Fruit fly (Drosophila melanogaster): ENCODE data around the gene Cad86C.
A peak's percentile ranks its signal among the peaks of the same experiment; 100 is the strongest.

Cad86C gene

DNA sequence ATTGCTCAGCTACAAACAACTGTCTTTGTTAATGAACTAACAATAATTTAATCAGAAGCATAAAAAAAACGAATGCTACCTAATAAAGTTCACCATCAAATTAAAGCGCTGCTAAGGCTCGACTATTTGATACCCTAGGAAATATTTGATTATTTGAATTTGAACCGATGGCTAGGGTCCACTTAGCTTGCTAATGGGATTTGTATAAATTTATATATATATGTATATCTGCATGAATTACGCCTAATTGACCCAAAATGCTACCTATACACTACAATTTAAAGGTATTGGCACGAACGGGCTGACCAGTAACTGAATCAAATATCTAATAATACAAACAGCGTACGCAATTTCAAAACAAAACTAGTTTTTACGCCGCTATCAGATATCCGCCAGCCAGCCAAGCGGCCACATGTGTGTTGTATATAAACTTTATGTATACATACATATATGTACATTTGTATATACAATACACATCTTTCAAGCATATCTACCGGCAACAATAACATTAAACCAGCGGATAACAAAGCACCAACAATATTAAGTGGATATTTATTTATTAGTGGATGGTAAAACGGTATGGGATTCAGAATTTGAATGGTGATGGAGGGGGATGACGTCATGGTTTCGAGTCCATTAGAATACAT lies 57.3 kb downstream of the Cad86C start:
- TF ChIP-seq pan (optimal IDR thresholded peaks at IDR 0.05) (no peak), usp (GFP tag; optimal IDR thresholded peaks at IDR 0.05) (no peak), psq (optimal IDR thresholded peaks at IDR 0.05) (no peak), EcR (GFP tag; optimal IDR thresholded peaks at IDR 0.05) (no peak), Dll (optimal IDR thresholded peaks at IDR 0.05) (no peak), CG8478 (optimal IDR thresholded peaks at IDR 0.05) (no peak)

DNA sequence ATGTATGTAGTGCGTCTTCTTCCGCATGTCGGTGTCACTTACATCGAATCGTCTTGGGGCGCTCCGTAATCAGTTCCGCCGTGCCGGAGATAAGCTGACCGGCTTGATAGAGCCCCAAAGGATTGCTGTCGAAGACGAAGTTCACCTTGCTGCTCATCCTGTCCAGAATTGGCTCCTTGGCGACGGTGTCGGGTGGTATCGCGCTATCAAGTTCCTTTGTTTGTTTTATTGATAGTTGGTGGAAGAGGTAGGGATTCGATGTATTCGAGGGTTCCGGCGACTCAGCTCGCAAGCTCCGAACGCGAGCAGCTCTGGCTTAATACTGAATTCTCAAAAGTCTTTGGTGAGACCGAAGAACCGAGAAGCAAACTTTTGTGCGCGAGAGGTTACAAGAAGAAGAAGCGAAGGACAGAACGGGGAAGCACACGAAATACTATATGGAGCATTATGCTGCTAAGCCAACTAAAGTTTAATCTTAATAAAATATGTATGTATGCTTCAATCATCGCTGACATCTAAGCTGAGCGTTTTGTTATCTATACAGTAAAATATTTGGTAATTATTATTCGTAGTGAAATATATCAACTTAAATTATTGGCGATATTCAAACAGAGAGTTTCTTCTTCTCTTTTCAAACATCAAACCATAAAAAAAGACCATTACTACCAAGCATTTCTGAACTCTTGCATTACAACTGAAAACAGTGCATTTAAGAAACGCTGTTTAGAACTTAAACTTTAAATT lies 58.0 kb downstream of the Cad86C start, which contains the start of gene CG14696:
Gene CG14696, minus strand, starts transcription at position 324 of the 744 bp plus-strand sequence.
- TF ChIP-seq CG8478 (optimal IDR thresholded peaks at IDR 0.05) (no peak), Dll (optimal IDR thresholded peaks at IDR 0.05) (no peak), EcR (GFP tag; optimal IDR thresholded peaks at IDR 0.05) (no peak), usp (GFP tag; optimal IDR thresholded peaks at IDR 0.05) (no peak), pan (optimal IDR thresholded peaks at IDR 0.05) (no peak), psq (optimal IDR thresholded peaks at IDR 0.05) (no peak)

DNA sequence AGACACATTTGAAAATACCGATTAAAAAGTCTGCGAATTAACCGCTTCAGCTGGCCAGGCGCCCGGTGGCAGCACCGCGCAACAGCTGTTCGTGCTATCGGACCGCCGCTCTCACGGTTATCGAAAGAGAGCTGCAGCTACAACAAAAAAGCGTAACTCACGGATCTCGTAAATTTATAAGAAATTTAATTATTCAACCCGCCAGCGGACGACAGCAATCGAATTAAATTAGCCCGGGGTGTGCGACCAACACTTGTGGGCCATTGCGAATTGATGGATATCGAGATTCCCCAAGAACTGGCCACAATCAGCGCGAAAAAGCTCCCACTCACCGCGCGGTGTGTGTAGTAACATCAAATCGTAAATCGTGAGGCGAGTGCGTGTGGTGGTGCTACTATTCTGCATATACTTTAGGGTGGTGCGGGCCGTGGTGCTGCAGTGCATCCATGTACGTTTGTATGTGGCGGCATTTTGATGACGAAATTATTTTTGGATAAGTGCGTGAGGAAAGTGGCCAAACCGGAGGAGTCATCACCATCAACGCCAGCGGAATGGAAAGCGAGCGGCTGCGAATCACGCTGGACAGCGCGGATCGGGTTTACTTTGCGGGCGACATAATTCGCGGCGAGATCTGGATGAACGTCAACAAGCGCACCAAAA lies 58.7 kb downstream of the Cad86C start, which contains the start of gene Leash:
Gene Leash, plus strand, starts transcription at position 119 of the 660 bp plus-strand sequence.
- TF ChIP-seq pan (optimal IDR thresholded peaks at IDR 0.05) = no peak
- TF ChIP-seq EcR (GFP tag; optimal IDR thresholded peaks at IDR 0.05) = no peak
- TF ChIP-seq Dll (optimal IDR thresholded peaks at IDR 0.05) = peak; percentile 26

DNA sequence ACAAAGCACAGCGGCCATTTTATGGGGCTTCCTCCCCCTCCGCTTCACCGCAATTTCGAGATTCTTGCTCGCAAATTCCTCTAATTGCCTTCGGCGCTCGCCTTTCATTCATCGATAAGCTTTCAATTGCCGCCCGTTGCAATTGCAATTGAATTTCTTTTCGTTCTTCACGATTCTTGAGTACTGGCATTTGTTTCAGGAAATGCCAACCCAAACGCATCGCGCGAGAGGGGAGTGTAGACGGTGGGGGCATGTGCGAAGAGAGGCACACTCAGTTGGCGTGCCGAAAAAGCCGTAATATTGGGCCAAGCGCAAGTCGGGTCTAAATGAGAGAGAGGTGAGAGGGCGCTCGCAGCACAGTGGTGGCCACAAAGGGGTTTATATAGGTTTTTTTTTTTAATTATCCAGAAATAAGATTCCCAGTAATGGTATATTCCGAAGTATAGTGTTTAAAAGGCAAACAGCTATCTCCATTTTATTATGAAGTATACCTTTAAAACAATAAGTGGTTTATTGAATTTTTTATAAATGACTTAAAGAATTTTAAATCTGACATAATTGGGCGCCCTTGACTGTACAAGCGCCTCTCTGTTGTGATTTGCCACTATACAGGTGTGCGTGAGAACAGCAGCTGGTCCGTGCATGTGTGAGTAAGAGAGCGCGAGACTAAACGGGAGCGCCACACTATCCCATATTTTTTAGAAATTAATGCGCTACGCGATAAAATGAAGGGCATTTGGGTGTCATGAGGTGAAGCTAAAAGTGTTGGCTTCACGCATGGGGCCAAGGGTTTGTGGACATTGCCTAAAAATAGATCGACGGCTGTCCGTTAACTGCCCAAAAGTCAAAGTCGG lies 59.8 kb downstream of the Cad86C start:
- peak; percentile 87 for TF ChIP-seq Dll (optimal IDR thresholded peaks at IDR 0.05)
- TF ChIP-seq psq (optimal IDR thresholded peaks at IDR 0.05) = no peak

DNA sequence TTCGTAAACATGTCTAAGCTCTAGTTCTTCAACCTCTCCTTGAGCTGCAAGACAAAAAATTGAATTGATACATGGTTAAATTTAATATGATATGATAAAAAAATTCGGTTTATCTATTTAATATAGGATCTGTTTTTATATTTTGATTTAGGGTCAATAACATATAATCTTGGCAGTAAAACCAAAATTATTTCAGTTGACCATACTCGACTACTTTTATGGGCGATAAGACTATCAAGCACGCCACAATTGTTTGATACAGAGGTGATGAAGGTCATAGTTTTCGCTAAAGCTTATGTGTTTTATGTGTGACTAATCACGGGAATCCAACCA lies 61.4 kb downstream of the Cad86C start:
- TF ChIP-seq psq (optimal IDR thresholded peaks at IDR 0.05) (no peak), CG8478 (optimal IDR thresholded peaks at IDR 0.05) (no peak), usp (GFP tag; optimal IDR thresholded peaks at IDR 0.05) (no peak), Dll (optimal IDR thresholded peaks at IDR 0.05) (no peak), pan (optimal IDR thresholded peaks at IDR 0.05) (no peak), EcR (GFP tag; optimal IDR thresholded peaks at IDR 0.05) (no peak)

DNA sequence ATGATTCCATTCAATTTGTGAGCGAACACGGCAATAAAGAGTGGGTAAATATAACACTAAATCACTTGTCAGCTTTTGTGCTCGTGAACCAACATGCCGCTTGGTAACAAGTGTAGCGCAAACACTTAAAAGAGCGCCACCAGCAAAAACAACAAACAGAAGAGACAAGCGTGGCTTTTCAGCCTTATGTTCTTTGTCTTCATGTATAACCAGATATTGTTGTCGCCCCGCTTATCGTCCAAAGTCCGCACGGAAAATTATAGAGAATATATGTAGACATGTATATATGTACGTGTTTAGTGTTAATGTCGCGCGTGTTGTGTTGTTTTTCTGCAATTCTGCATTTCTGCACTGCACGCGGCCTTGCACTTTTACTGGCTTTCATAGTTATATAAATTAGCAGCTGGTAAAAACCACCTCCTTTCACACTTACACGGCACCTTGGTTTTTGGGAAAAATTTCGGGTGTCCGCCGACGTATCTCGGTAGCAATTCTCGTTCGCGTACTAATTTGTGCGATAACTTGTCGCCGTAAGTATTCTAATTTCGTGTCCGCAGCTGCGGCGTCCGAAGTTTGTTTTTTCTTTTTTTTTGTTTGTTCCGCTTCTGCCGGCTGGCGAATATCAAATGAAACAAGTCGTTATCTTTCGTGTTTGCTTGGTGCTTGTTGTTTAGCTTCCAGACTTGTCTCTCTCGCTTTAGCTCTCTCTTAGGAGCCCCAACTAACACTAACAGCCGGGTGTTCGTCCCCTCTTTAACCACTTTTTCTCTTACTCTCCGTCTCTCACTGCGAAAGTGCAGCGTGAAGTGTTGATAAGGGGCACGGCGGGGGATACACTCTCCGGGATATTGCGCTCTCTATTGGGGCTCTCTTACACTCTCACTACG lies 62.0 kb downstream of the Cad86C start:
- TF ChIP-seq usp (GFP tag; optimal IDR thresholded peaks at IDR 0.05) (no peak), Dll (optimal IDR thresholded peaks at IDR 0.05) (peak; percentile 80)

DNA sequence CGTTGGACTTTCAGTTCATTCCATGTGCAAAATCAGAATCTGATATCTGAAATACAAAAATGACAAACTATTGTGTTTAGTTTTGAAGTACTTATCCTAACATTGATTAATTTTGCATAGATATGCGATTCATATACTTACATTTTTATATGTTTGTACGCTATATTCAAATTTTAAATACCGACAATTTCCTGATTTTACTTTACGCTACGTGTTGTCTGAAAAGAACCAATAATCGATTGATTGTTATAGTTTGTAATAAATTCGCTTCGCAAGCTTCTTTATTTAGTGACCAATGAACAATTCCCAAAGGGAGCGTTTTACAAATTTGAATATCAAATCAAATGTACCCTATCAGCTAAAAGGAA lies 62.6 kb downstream of the Cad86C start, which contains the start of gene Ak3:
Gene Ak3, minus strand, starts transcription at position 69 of the 368 bp plus-strand sequence.
- no peak for TF ChIP-seq pan (optimal IDR thresholded peaks at IDR 0.05)
- no peak for TF ChIP-seq usp (GFP tag; optimal IDR thresholded peaks at IDR 0.05)
- no peak for TF ChIP-seq psq (optimal IDR thresholded peaks at IDR 0.05)
- TF ChIP-seq EcR (GFP tag; optimal IDR thresholded peaks at IDR 0.05) = no peak
- TF ChIP-seq Dll (optimal IDR thresholded peaks at IDR 0.05) = no peak
- no peak for TF ChIP-seq CG8478 (optimal IDR thresholded peaks at IDR 0.05)

DNA sequence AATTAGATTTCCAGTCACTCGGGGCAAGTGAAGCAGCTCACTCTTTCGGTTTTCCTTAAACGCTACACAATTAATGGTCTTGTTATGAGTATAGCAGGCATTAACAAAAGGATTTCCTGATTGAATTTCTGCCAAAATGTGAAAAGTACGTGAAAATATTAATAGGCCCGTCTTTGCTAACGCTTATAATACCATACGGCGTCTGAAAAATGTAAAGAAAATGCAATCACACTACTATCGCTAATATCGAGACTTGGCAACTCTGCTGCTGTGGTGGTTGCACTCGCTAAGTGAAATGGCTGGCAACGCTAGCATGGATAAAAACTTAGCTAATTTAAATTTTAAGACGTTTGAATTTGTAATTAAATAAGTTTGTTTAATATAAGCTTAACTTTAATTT lies 66.4 kb downstream of the Cad86C start, which contains the start of gene CG6621:
Gene CG6621, minus strand, starts transcription at position 205 of the 400 bp plus-strand sequence.
- no peak for TF ChIP-seq psq (optimal IDR thresholded peaks at IDR 0.05)
- no peak for TF ChIP-seq EcR (GFP tag; optimal IDR thresholded peaks at IDR 0.05)
- TF ChIP-seq pan (optimal IDR thresholded peaks at IDR 0.05) = no peak
- TF ChIP-seq usp (GFP tag; optimal IDR thresholded peaks at IDR 0.05) = no peak
- TF ChIP-seq Dll (optimal IDR thresholded peaks at IDR 0.05) = no peak
- TF ChIP-seq CG8478 (optimal IDR thresholded peaks at IDR 0.05) = no peak

All from whole organism.